Worm (Caenorhabditis elegans) whole organism, L3 larva: ENCODE data around the gene cdc-37.

ENCODE experiments used
- ceh-82 ChIP-seq: fragments of 150-350 bp; optimal IDR thresholded peaks from 2 replicates; lab custom pipeline; 2014; ENCODE audit warnings: missing biosample characterization, missing genetic modification characterization
- elt-3 ChIP-seq, 3 experiments: fragments of 150-350 bp in 1 of 3; sonication (generic microtip) in 2 of 3; optimal IDR thresholded peaks; 2 replicates in 2 of 3; 4 replicates in 1 of 3; lab custom pipeline; 2014 to 2017; ENCODE audit warnings: missing biosample characterization in 3 of 3, missing genetic modification characterization in 3 of 3
- jun-1 ChIP-seq: fragments of 150-350 bp; optimal IDR thresholded peaks from 2 replicates; lab custom pipeline; 2014; ENCODE audit warnings: missing biosample characterization, missing genetic modification reagents, missing genetic modification characterization
- mdl-1 ChIP-seq: fragments of 150-350 bp; optimal IDR thresholded peaks from 2 replicates; lab custom pipeline; 2014; ENCODE audit warnings: missing biosample characterization, missing genetic modification characterization
- nhr-11 ChIP-seq: fragments of 150-350 bp; optimal IDR thresholded peaks from 2 replicates; lab custom pipeline; 2014; ENCODE audit warnings: missing biosample characterization, missing genetic modification characterization
- nhr-237 ChIP-seq: fragments of 150-350 bp; optimal IDR thresholded peaks from 2 replicates; lab custom pipeline; 2014; ENCODE audit warnings: missing biosample characterization, missing genetic modification characterization
- nhr-28 ChIP-seq: fragments of 150-350 bp; optimal IDR thresholded peaks from 2 replicates; lab custom pipeline; 2014; ENCODE audit warnings: missing biosample characterization, missing genetic modification characterization
- nhr-76 ChIP-seq: fragments of 150-350 bp; sonication (generic microtip); optimal IDR thresholded peaks from 5 replicates; lab custom pipeline; 2014; ENCODE audit warnings: missing biosample characterization, missing genetic modification characterization
- pha-4 ChIP-seq: fragments of 150-350 bp; optimal IDR thresholded peaks from 2 replicates; lab custom pipeline; 2014; ENCODE audit warnings: missing biosample characterization, missing genetic modification reagents, missing genetic modification characterization
- skn-1 ChIP-seq: fragments of 150-350 bp; optimal IDR thresholded peaks from 2 replicates; lab custom pipeline; 2014; ENCODE audit warnings: missing biosample characterization, missing genetic modification characterization
- snpc-4 ChIP-seq: fragments of 150-350 bp; optimal IDR thresholded peaks from 2 replicates; lab custom pipeline; 2014; ENCODE audit warnings: missing biosample characterization, missing genetic modification characterization
- ztf-11 ChIP-seq: fragments of 150-350 bp; optimal IDR thresholded peaks from 2 replicates; lab custom pipeline; 2014; ENCODE audit warnings: missing biosample characterization, missing genetic modification characterization

- TF ChIP-seq mdl-1 (tag; lab: Kevin White, UChicago) (no peak), ceh-82 (tag; lab: Kevin White, UChicago) (no peak), snpc-4 (tag; lab: Kevin White, UChicago) (no peak), nhr-28 (no peak), elt-3 (tag; optimal IDR thresholded peaks at IDR 0.05; lab: Kevin White, UChicago) (no peak), nhr-237 (no peak), pha-4 (tag; lab: Kevin White, UChicago) (no peak), ztf-11 (tag; lab: Kevin White, UChicago) (no peak), jun-1 (tag; lab: Kevin White, UChicago) (no peak), nhr-11 (tag; lab: Kevin White, UChicago) (no peak), nhr-76 (tag; lab: Kevin White, UChicago) (no peak), skn-1 (tag; lab: Kevin White, UChicago) (no peak)
Observed at ce11 chrII:606033-606432, 25.6 kb upstream of the cdc-37 start, which contains the start of gene W04H10.5.
